Fruit fly (Drosophila melanogaster) whole organism, wandering third instar larva: ENCODE measurements around the gene Galt.

Experiments
- CrebA ChIP-seq: fragments of 200-800 bp; sonication (Bioruptor generic); optimal IDR thresholded peaks from 2 replicates; lab custom pipeline; 2016; ENCODE audit warnings: missing biosample characterization, mild to moderate bottlenecking, missing genetic modification characterization, borderline replicate concordance
- Hr78 ChIP-seq: fragments of >200 bp; optimal IDR thresholded peaks from 2 replicates; lab custom pipeline; 2017; ENCODE audit warnings: missing biosample characterization, missing genetic modification characterization
- Vsx2 ChIP-seq: fragments of 200-300, 225-300 bp; sonication (Bioruptor generic); optimal IDR thresholded peaks from 2 replicates; lab custom pipeline; 2018; ENCODE audit warnings: missing biosample characterization, missing genetic modification characterization; ENCODE audit not compliant: partially characterized antibody
- pan ChIP-seq: fragments of >200 bp; optimal IDR thresholded peaks from 2 replicates; lab custom pipeline; 2017

- TF ChIP-seq pan (lab: Kevin White, UChicago) = no peak
- no peak for TF ChIP-seq Vsx2 (GFP tag; lab: Kevin White, UChicago)
- TF ChIP-seq CrebA = no peak
- TF ChIP-seq Hr78 = no peak
Measured at dm6 chr2L:6677453-6677852, 9.6 kb upstream of the Galt start, which contains the start of gene Nse1.
